Worm (Caenorhabditis elegans) whole organism, young adult: ENCODE data around the gene Y47D7A.19.

ENCODE experiments used
- F49E8.2 ChIP-seq: sonication (generic microtip); optimal IDR thresholded peaks from 3 replicates; lab custom pipeline; 2017; ENCODE audit warnings: missing genetic modification characterization, mild to moderate bottlenecking, missing compliant biosample characterization, antibody characterized with exemption, moderate library complexity; ENCODE audit not compliant: insufficient read depth
- F52B5.7 ChIP-seq: sonication (generic microtip); optimal IDR thresholded peaks from 2 replicates; lab custom pipeline; 2016; ENCODE audit warnings: mild to moderate bottlenecking, missing genetic modification characterization, missing compliant biosample characterization
- F57A8.1 ChIP-seq: fragments of 200-800 bp; sonication (Bioruptor generic); optimal IDR thresholded peaks from 2 replicates; lab custom pipeline; 2018; ENCODE audit warnings: mild to moderate bottlenecking, missing genetic modification characterization, moderate library complexity, missing compliant biosample characterization
- K11D2.4 ChIP-seq: fragments of 200-800 bp; sonication (Bioruptor generic); IDR thresholded peaks from 2 replicates; pipeline ENCODE4 v1.3.6; 2022; ENCODE audit warnings: missing genetic modification reagents, missing genetic modification characterization, missing compliant biosample characterization
- T07F8.4 ChIP-seq: sonication (generic microtip); optimal IDR thresholded peaks from 2 replicates; lab custom pipeline; 2016; ENCODE audit warnings: mild to moderate bottlenecking, missing genetic modification characterization, moderate library complexity, missing compliant biosample characterization
- Y56A3A.18 ChIP-seq: fragments of 200-800 bp; sonication (Bioruptor generic); IDR thresholded peaks from 2 replicates; pipeline ENCODE4 v1.3.6; 2022; ENCODE audit warnings: missing genetic modification reagents, missing genetic modification characterization, missing compliant biosample characterization
- Y79H2A.3 ChIP-seq: fragments of 200-800 bp; sonication (Bioruptor generic); conservative IDR thresholded peaks from 2 replicates; pipeline ENCODE4 v1.3.6; 2022; ENCODE audit warnings: missing genetic modification reagents, missing genetic modification characterization, missing compliant biosample characterization
- Y95B8A.8 ChIP-seq: fragments of 200-800 bp; sonication (Bioruptor generic); IDR thresholded peaks from 2 replicates; pipeline ENCODE4 v1.3.6; 2022; ENCODE audit warnings: missing genetic modification reagents, missing genetic modification characterization, missing compliant biosample characterization
- akir-1 ChIP-seq: fragments of 200-800 bp; sonication (Bioruptor generic); optimal IDR thresholded peaks from 2 replicates; lab custom pipeline; 2018; ENCODE audit warnings: mild to moderate bottlenecking, missing genetic modification characterization, moderate library complexity, missing compliant biosample characterization
- aptf-2 ChIP-seq: fragments of 200-800 bp; sonication (Bioruptor generic); conservative IDR thresholded peaks from 2 replicates; pipeline ENCODE4 v1.3.6; 2022; ENCODE audit warnings: missing genetic modification reagents, missing genetic modification characterization, missing compliant biosample characterization
- ceh-100 ChIP-seq: fragments of 200-800 bp; sonication (Bioruptor generic); IDR thresholded peaks from 2 replicates; pipeline ENCODE4 v1.3.6; 2022; ENCODE audit warnings: missing genetic modification reagents, missing genetic modification characterization, missing compliant biosample characterization
- ceh-27 ChIP-seq: fragments of 200-800 bp; sonication (Bioruptor generic); optimal IDR thresholded peaks from 2 replicates; lab custom pipeline; 2018; ENCODE audit warnings: mild to moderate bottlenecking, missing genetic modification characterization, moderate library complexity, missing compliant biosample characterization
- ceh-40 ChIP-seq: fragments of 200-800 bp; sonication (Bioruptor generic); IDR thresholded peaks from 2 replicates; pipeline ENCODE4 v1.3.6; 2022; ENCODE audit warnings: missing genetic modification characterization, missing compliant biosample characterization
- egl-18 ChIP-seq: fragments of 200-800 bp; sonication (Bioruptor generic); IDR thresholded peaks from 2 replicates; pipeline ENCODE4 v1.3.6; 2022; ENCODE audit warnings: missing genetic modification reagents, missing genetic modification characterization, missing compliant biosample characterization
- egl-44 ChIP-seq: fragments of 200-800 bp; sonication (Bioruptor generic); IDR thresholded peaks from 2 replicates; pipeline ENCODE4 v1.3.6; 2022; ENCODE audit warnings: missing genetic modification reagents, missing genetic modification characterization, missing compliant biosample characterization
- egrh-3 ChIP-seq: fragments of 200-800 bp; sonication (Bioruptor generic); IDR thresholded peaks from 2 replicates; pipeline ENCODE4 v1.3.6; 2022; ENCODE audit warnings: missing genetic modification reagents, missing genetic modification characterization, missing compliant biosample characterization
- ekl-4 ChIP-seq: fragments of 200-800 bp; sonication (Bioruptor generic); IDR thresholded peaks from 2 replicates; pipeline ENCODE4 v1.3.6; 2022; ENCODE audit warnings: missing genetic modification reagents, missing genetic modification characterization, missing compliant biosample characterization
- ets-4 ChIP-seq: fragments of 200-800 bp; sonication (Bioruptor generic); optimal IDR thresholded peaks from 2 replicates; lab custom pipeline; 2018; ENCODE audit warnings: mild to moderate bottlenecking, missing genetic modification characterization, missing compliant biosample characterization
- him-1 ChIP-seq: sonication (generic microtip); optimal IDR thresholded peaks from 2 replicates; lab custom pipeline; 2016; ENCODE audit warnings: missing genotype, missing genetic modification reagents, missing genetic modification characterization, missing compliant biosample characterization
- hlh-26 ChIP-seq: fragments of 200-800 bp; sonication (Bioruptor generic); conservative IDR thresholded peaks from 2 replicates; pipeline ENCODE4 v1.3.6; 2022; ENCODE audit warnings: missing genetic modification reagents, missing genetic modification characterization, missing compliant biosample characterization
- hmg-1.2 ChIP-seq: fragments of 200-800 bp; sonication (Bioruptor generic); IDR thresholded peaks from 2 replicates; pipeline ENCODE4 v1.3.6; 2022; ENCODE audit warnings: missing genetic modification reagents, missing genetic modification characterization, missing compliant biosample characterization
- hsf-1 ChIP-seq: fragments of 200-800 bp; sonication (Bioruptor generic); IDR thresholded peaks from 2 replicates; pipeline ENCODE4 v1.3.6; 2022; ENCODE audit warnings: missing genetic modification reagents, missing genetic modification characterization, missing compliant biosample characterization
- lag-1 ChIP-seq: fragments of 200-800 bp; sonication (Bioruptor generic); IDR thresholded peaks from 2 replicates; pipeline ENCODE4 v1.3.6; 2022; ENCODE audit warnings: missing genetic modification reagents, missing genetic modification characterization, missing compliant biosample characterization
- lsl-1 ChIP-seq: fragments of 200-800 bp; sonication (Bioruptor generic); optimal IDR thresholded peaks from 2 replicates; lab custom pipeline; 2018; ENCODE audit warnings: mild to moderate bottlenecking, missing genetic modification characterization, moderate library complexity, missing compliant biosample characterization
- madf-10 ChIP-seq: sonication (generic microtip); optimal IDR thresholded peaks from 2 replicates; lab custom pipeline; 2016; ENCODE audit warnings: mild to moderate bottlenecking, missing genetic modification characterization, missing compliant biosample characterization
- madf-3 ChIP-seq: fragments of 200-800 bp; sonication (Bioruptor generic); IDR thresholded peaks from 2 replicates; pipeline ENCODE4 v1.3.6; 2022; ENCODE audit warnings: missing genetic modification reagents, missing genetic modification characterization, missing compliant biosample characterization
- madf-6 ChIP-seq: fragments of 200-800 bp; sonication (Bioruptor generic); IDR thresholded peaks from 2 replicates; pipeline ENCODE4 v1.3.6; 2022; ENCODE audit warnings: missing genetic modification reagents, missing genetic modification characterization, missing compliant biosample characterization
- mel-28 ChIP-seq: sonication (generic microtip); optimal IDR thresholded peaks from 2 replicates; lab custom pipeline; 2016; ENCODE audit warnings: borderline replicate concordance, mild to moderate bottlenecking, missing genetic modification characterization, missing compliant biosample characterization
- mes-4 ChIP-seq: sonication (generic microtip); optimal IDR thresholded peaks from 2 replicates; lab custom pipeline; 2016; ENCODE audit warnings: missing genotype, missing genetic modification characterization, missing compliant biosample characterization
- mxl-1 ChIP-seq: sonication (generic microtip); optimal IDR thresholded peaks from 2 replicates; lab custom pipeline; 2016; ENCODE audit warnings: missing genetic modification characterization, missing compliant biosample characterization
- nfya-1 ChIP-seq: sonication (generic microtip); optimal IDR thresholded peaks from 2 replicates; lab custom pipeline; 2017; ENCODE audit warnings: antibody characterized with exemption, missing compliant biosample characterization, missing genetic modification characterization, borderline replicate concordance; ENCODE audit not compliant: insufficient read depth
- nhr-179 ChIP-seq: sonication (generic microtip); optimal IDR thresholded peaks from 2 replicates; lab custom pipeline; 2016; ENCODE audit warnings: mild to moderate bottlenecking, missing genetic modification characterization, missing compliant biosample characterization
- nhr-27 ChIP-seq: fragments of 200-800 bp; sonication (Bioruptor generic); optimal IDR thresholded peaks from 2 replicates; lab custom pipeline; 2018; ENCODE audit warnings: mild to moderate bottlenecking, missing genetic modification characterization, moderate library complexity, missing compliant biosample characterization
- nhr-80 ChIP-seq: sonication (generic microtip); optimal IDR thresholded peaks from 2 replicates; lab custom pipeline; 2016; ENCODE audit warnings: missing genetic modification characterization, missing compliant biosample characterization
- nhr-90 ChIP-seq: sonication (generic microtip); optimal IDR thresholded peaks from 2 replicates; lab custom pipeline; 2016; ENCODE audit warnings: missing genotype, mild to moderate bottlenecking, missing genetic modification characterization, missing compliant biosample characterization
- repo-1 ChIP-seq: sonication (generic microtip); optimal IDR thresholded peaks from 2 replicates; lab custom pipeline; 2017; ENCODE audit warnings: mild to moderate bottlenecking, missing genetic modification characterization, missing compliant biosample characterization
- snpc-1.3 ChIP-seq: sonication (generic microtip); optimal IDR thresholded peaks from 2 replicates; lab custom pipeline; 2017; ENCODE audit warnings: missing genetic modification characterization, mild to moderate bottlenecking, missing compliant biosample characterization, antibody characterized with exemption, moderate library complexity, missing genotype, missing genetic modification reagents; ENCODE audit not compliant: insufficient read depth
- snpc-3.4 ChIP-seq: sonication (generic microtip); optimal IDR thresholded peaks from 2 replicates; lab custom pipeline; 2017; ENCODE audit warnings: missing genetic modification characterization, mild to moderate bottlenecking, missing compliant biosample characterization, antibody characterized with exemption, moderate library complexity, missing genotype, missing genetic modification reagents
- somi-1 ChIP-seq: fragments of 200-800 bp; sonication (Bioruptor generic); optimal IDR thresholded peaks from 2 replicates; lab custom pipeline; 2018; ENCODE audit warnings: mild to moderate bottlenecking, missing genetic modification characterization, missing compliant biosample characterization
- tbx-9 ChIP-seq: sonication (generic microtip); optimal IDR thresholded peaks from 2 replicates; lab custom pipeline; 2016; ENCODE audit warnings: borderline replicate concordance, missing genetic modification characterization, inconsistent platforms, missing compliant biosample characterization
- unc-62 ChIP-seq: fragments of 150-350 bp; optimal IDR thresholded peaks from 2 replicates; lab custom pipeline; 2014; ENCODE audit warnings: missing biosample characterization, missing genetic modification reagents, missing genetic modification characterization
- zfh-2 ChIP-seq: fragments of 200-800 bp; sonication (Bioruptor generic); conservative IDR thresholded peaks from 2 replicates; pipeline ENCODE4 v1.3.6; 2022; ENCODE audit warnings: missing genetic modification reagents, missing genetic modification characterization, missing compliant biosample characterization
- ztf-26 ChIP-seq: sonication (generic microtip); optimal IDR thresholded peaks from 2 replicates; lab custom pipeline; 2017; ENCODE audit warnings: missing genetic modification characterization, missing compliant biosample characterization

The Y47D7A.19 gene

ce11 chrV:4398884-4399283, 25.3 kb upstream of the Y47D7A.19 start:
- TF ChIP-seq K11D2.4 (GFP tag; lab: Robert Waterston, UW) (no peak), zfh-2 (GFP tag; lab: Robert Waterston, UW) (peak; percentile 65), hmg-1.2 (GFP tag; lab: Robert Waterston, UW) (no peak), nhr-80 (no peak), lsl-1 (GFP tag; lab: Kevin White, UChicago) (no peak)

DNA sequence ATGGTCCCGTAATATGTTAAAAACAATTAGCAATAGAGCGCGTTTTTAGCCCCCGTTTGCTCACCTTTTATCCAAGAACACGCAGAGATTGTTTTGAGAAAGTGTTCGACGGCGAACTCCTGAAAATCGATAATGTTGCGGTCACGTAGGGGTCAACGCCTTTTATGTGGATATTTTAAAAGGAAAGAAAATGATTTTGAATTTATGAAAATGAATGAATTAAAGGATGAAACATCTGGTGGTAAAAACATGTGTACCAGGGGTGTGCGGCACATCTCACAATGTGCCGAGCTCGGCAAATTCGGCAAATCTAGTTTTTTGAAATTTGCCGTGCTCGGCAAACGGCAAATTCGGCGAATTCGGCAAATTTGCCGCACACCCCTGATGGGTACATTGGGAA, 24.0 kb upstream of the Y47D7A.19 start, which contains the start of gene F13A2.4:
Gene F13A2.4, minus strand, starts transcription at position 101 of the 400 bp plus-strand sequence.
- no peak for TF ChIP-seq hsf-1

DNA sequence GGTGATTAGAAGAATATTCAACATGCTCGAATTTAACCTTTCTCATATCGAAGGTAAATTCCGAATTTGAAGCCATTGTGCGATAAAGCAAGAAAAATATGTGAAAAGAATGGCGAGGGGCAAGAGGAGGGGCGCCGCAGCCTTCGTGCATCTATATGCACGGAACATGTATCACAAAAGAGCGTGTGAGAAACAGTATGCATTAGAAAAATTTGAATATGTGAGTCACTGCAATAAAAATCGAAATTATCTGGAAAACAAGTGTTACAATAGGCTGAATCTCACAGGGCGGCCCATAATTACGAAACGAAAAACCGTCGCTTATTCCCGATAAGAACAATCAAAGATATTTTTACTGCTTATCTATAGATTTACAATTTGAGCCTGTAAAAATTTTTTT, 22.3 kb upstream of the Y47D7A.19 start, which contains the start of gene F13A2.5:
Gene F13A2.5, minus strand, starts transcription at position 101 of the 400 bp plus-strand sequence.
- TF ChIP-seq ets-4 (no peak), Y56A3A.18 (GFP tag; lab: Robert Waterston, UW) (no peak), snpc-1.3 (tag; lab: Kevin White, UChicago) (no peak), egl-44 (GFP tag; lab: Robert Waterston, UW) (no peak), tbx-9 (tag; lab: Kevin White, UChicago) (no peak), Y79H2A.3 (GFP tag; lab: Robert Waterston, UW) (no peak), madf-10 (no peak), nfya-1 (no peak), somi-1 (GFP tag; lab: Kevin White, UChicago) (no peak), mel-28 (tag; lab: Kevin White, UChicago) (no peak), ceh-27 (GFP tag; lab: Kevin White, UChicago) (no peak), unc-62 (GFP tag; lab: Kevin White, UChicago) (no peak), repo-1 (no peak), hlh-26 (no peak), madf-3 (GFP tag; lab: Robert Waterston, UW) (no peak), egl-18 (GFP tag; lab: Robert Waterston, UW) (no peak)

DNA sequence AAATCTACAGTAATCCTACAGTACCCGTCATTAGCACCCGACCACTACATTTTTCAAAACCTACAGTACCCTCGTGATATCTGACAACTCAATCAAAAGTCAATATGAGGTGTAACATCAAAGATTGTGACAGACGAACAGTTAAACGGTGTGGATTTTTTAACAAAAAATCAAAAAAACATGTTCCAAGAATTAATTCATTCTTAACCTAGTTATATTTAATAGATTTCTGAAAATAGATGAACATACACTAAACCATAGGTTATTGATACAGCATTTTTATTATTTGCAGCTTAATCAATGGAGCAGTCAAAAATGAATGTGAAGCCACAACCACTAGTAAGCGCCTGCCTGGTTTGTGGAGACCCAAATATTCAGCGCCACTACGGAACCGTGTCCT, 16.6 kb upstream of the Y47D7A.19 start, which contains the start of gene nhr-118:
Gene nhr-118, plus strand, starts transcription at position 301 of the 400 bp plus-strand sequence.
- TF ChIP-seq ceh-100 (GFP tag; lab: Robert Waterston, UW), result no peak
- TF ChIP-seq ekl-4, result no peak
- TF ChIP-seq unc-62 (GFP tag; lab: Kevin White, UChicago), result no peak
- no peak for TF ChIP-seq madf-6 (GFP tag; lab: Robert Waterston, UW)
- no peak for TF ChIP-seq T07F8.4
- TF ChIP-seq F49E8.2 (tag; lab: Kevin White, UChicago), result no peak
- TF ChIP-seq ztf-26, result no peak
- no peak for TF ChIP-seq F57A8.1
- TF ChIP-seq ceh-40 (GFP tag; lab: Robert Waterston, UW), result no peak
- no peak for TF ChIP-seq hlh-26
- no peak for TF ChIP-seq egrh-3 (GFP tag; lab: Robert Waterston, UW)
- TF ChIP-seq egl-44 (GFP tag; lab: Robert Waterston, UW), result no peak
- no peak for TF ChIP-seq mxl-1 (tag; lab: Kevin White, UChicago)

- no peak for TF ChIP-seq him-1 (tag; lab: Kevin White, UChicago)
- no peak for TF ChIP-seq F52B5.7 (tag; lab: Kevin White, UChicago)
- no peak for TF ChIP-seq akir-1 (GFP tag; lab: Kevin White, UChicago)
- TF ChIP-seq egrh-3 (GFP tag; lab: Robert Waterston, UW), result no peak
- no peak for TF ChIP-seq mxl-1 (tag; lab: Kevin White, UChicago)
- TF ChIP-seq zfh-2 (GFP tag; lab: Robert Waterston, UW), result no peak
- no peak for TF ChIP-seq snpc-3.4
- TF ChIP-seq aptf-2 (GFP tag; lab: Robert Waterston, UW), result no peak
- no peak for TF ChIP-seq mes-4 (tag; lab: Kevin White, UChicago)
- no peak for TF ChIP-seq Y95B8A.8 (GFP tag; lab: Robert Waterston, UW)
- no peak for TF ChIP-seq hmg-1.2 (GFP tag; lab: Robert Waterston, UW)
- TF ChIP-seq nhr-90 (tag; lab: Kevin White, UChicago), result no peak
- no peak for TF ChIP-seq nhr-179 (tag; lab: Kevin White, UChicago)
- no peak for TF ChIP-seq lag-1 (GFP tag; lab: Robert Waterston, UW)
- no peak for TF ChIP-seq nhr-27 (tag; lab: Kevin White, UChicago)
These were observed 13.5 kb upstream of the Y47D7A.19 start, which contains the start of gene Y47D7A.3 for ce11 chrV:4410643-4411042. Gene Y47D7A.3 (plus strand): TSS chrV:4410943.
